Worm (Caenorhabditis elegans): ENCODE measurements around the gene rgs-9.

- TF ChIP-seq med-1 (GFP tag; optimal IDR thresholded peaks at IDR 0.05; ENCODE audit: insufficient read depth) (no peak), cog-1 (tag; optimal IDR thresholded peaks at IDR 0.05) (no peak), flt-1 (GFP tag; IDR thresholded peaks at IDR 0.05) (no peak), T22C8.4 (GFP tag; IDR thresholded peaks at IDR 0.05) (no peak), ztf-23 (GFP tag; IDR thresholded peaks at IDR 0.05) (no peak), ref-1 (GFP tag; conservative IDR thresholded peaks at IDR 0.05) (no peak), klf-2 (GFP tag; conservative IDR thresholded peaks at IDR 0.05) (no peak), ztf-29 (GFP tag; IDR thresholded peaks at IDR 0.05) (no peak)
Measured at ce11 chrX:1964828-1965227, 49.8 kb downstream of the rgs-9 start.
